Fruit fly (Drosophila melanogaster): ENCODE results near the gene CG31730.

- TF ChIP-seq CG17385 (GFP tag; optimal IDR thresholded peaks at IDR 0.05) (no peak), pum (GFP tag; optimal IDR thresholded peaks at IDR 0.05) (no peak), az2 (GFP tag; optimal IDR thresholded peaks at IDR 0.05) (no peak), run (tag; optimal IDR thresholded peaks at IDR 0.05) (no peak), Fer1 (GFP tag; optimal IDR thresholded peaks at IDR 0.05) (no peak), Side (GFP tag; optimal IDR thresholded peaks at IDR 0.05) (no peak), insv (GFP tag; optimal IDR thresholded peaks at IDR 0.05) (no peak), Nf-YA (GFP tag; IDR thresholded peaks at IDR 0.05) (no peak)
Measured at dm6 chr2L:13229388-13229882, 30.1 kb downstream of the CG31730 start, which contains the start of gene CG16815.

All from whole organism, embryonic.